Worm (Caenorhabditis elegans) whole organism, dauer: ENCODE results near the gene R04A9.7.
"Not testable (repeated sequence)": the region's sequence is repeated elsewhere in the genome, so short reads cannot be mapped to it uniquely, and the experiment has no call there.

Experiments used
- unc-62 ChIP-seq: sonication (generic microtip); optimal IDR thresholded peaks from 2 replicates; lab custom pipeline; 2017; ENCODE audit warnings: missing biosample characterization, missing genetic modification reagents, missing genetic modification characterization

R04A9.7 gene

ce11 chrX:390469-390868 lies 4.2 kb downstream of the R04A9.7 start, which contains the start of gene R04A9.9:
Gene R04A9.9 (minus strand): TSS chrX:390569.
- no peak for TF ChIP-seq unc-62

- no peak for TF ChIP-seq unc-62
Measured at ce11 chrX:389566-389965, 5.1 kb downstream of the R04A9.7 start.

DNA sequence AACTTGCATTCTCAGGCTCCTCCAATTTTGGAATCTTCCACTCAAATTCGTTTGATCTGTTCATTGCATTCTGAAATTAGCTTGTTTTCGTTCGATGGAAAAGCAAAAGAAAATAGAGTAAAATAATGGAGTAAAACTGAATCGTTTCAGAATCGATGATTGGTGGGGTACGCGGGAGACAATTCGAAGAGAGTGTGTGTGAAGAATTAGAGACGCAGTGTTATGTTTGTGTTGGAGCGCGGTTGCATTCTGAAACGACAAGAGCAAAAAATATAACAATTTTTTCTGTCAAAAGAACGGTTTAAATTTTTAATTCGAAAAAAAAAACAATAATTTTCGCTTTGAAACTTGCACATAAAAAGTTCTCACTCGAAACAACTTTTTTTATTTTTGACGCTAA lies 6.0 kb downstream of the R04A9.7 start, which contains the start of gene ceh-93:
Gene ceh-93, minus strand, starts transcription at position 70 of the 400 bp plus-strand sequence.
- TF ChIP-seq unc-62: no peak

DNA sequence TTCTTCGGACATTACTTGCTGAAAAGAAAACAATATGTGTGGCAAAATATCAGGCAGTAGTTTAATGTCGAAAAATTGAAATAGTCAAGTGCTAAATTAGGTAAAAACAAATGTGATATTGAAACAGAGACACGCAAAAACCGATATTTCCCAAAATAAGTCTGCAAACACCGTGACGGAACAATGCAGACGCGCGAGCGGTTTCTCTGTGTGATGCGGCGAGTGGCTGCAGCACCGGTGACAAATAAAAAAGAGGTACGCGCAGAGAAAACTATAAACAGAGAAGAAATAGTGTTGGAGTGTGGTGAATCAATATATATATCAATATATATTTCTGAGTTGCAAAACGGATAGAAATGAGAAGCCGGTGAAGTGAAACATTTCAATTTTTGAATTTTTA lies 12.0 kb downstream of the R04A9.7 start, which contains the start of gene ife-2:
Gene ife-2, minus strand, starts transcription at position 18 of the 400 bp plus-strand sequence.
- TF ChIP-seq unc-62: no peak

ce11 chrX:381029-381428 lies 13.7 kb downstream of the R04A9.7 start:
- TF ChIP-seq unc-62: no peak

ce11 chrX:380505-380904 lies 14.2 kb downstream of the R04A9.7 start, which contains the start of gene R04A9.3:
Gene R04A9.3 (minus strand): TSS chrX:380605.
- no peak for TF ChIP-seq unc-62

ce11 chrX:371761-372285 lies 22.9 kb downstream of the R04A9.7 start, which contains the start of gene nrde-3:
Gene nrde-3 (plus strand): TSS chrX:372235.
- TF ChIP-seq unc-62: no peak

- no peak for TF ChIP-seq unc-62
Measured at ce11 chrX:369923-370322, 24.8 kb downstream of the R04A9.7 start.

- TF ChIP-seq unc-62: no peak
Measured at ce11 chrX:360479-360878, 34.2 kb downstream of the R04A9.7 start, which contains the start of gene C04E7.5. Gene C04E7.5 (plus strand): TSS chrX:360779.

- no peak for TF ChIP-seq unc-62
Measured at ce11 chrX:357792-358191, 36.9 kb downstream of the R04A9.7 start, which contains the start of gene C04E7.1. Gene C04E7.1 (plus strand): TSS chrX:358092.

- no peak for TF ChIP-seq unc-62
Measured at ce11 chrX:353134-353669, 41.5 kb downstream of the R04A9.7 start, which contains the start of gene sor-3. Gene sor-3 (plus strand): TSS chrX:353619.

- TF ChIP-seq unc-62: no peak
Measured at ce11 chrX:348141-348540, 46.6 kb downstream of the R04A9.7 start.

DNA sequence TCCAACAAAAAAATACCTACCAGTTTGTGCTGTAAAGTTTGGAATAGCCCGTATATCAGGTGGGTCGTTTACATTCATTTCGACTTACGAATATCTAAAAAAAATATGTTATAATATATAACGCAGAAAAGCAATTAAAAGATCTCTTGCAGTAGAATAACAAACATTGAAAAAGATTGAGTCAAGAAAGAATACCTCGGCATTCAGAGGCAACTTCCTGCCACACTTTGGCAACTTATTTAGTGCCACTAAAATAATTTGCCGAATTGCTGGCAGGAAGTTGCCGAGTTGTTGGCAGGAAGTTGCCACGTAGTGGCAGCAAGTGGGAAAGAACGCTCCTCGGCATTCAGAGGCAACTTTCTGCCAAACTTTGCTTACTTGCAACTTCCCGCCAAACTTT lies 47.6 kb downstream of the R04A9.7 start, which contains the start of gene C04E7.3:
Gene C04E7.3, minus strand, starts transcription at position 101 of the 400 bp plus-strand sequence.
- not testable (repeated sequence) for TF ChIP-seq unc-62

ce11 chrX:343822-344221 lies 50.9 kb downstream of the R04A9.7 start:
- TF ChIP-seq unc-62: no peak
